Worm (Caenorhabditis elegans) whole organism, early embryonic: Measurements from ENCODE around the gene F14F8.14.
"Not testable (repeated sequence)": the region's sequence is repeated elsewhere in the genome, so short reads cannot be mapped to it uniquely, and the experiment has no call there.

Experiments
- aly-1 ChIP-seq: sonication (generic microtip); optimal IDR thresholded peaks from 2 replicates; lab custom pipeline; 2016; ENCODE audit warnings: missing genetic modification characterization, missing compliant biosample characterization
- ama-1 ChIP-seq: fragments of 150-350 bp; optimal IDR thresholded peaks from 2 replicates; lab custom pipeline; 2014
- ceh-13 ChIP-seq: fragments of 200-800 bp; sonication (Bioruptor generic); optimal IDR thresholded peaks from 2 replicates; lab custom pipeline; 2018; ENCODE audit warnings: mild to moderate bottlenecking, missing genetic modification characterization, missing compliant biosample characterization
- ceh-36 ChIP-seq: sonication (generic microtip); optimal IDR thresholded peaks from 2 replicates; lab custom pipeline; 2016; ENCODE audit warnings: missing genetic modification characterization, inconsistent platforms, missing compliant biosample characterization
- flt-1 ChIP-seq: fragments of 200-800 bp; sonication (Bioruptor generic); IDR thresholded peaks from 2 replicates; pipeline ENCODE4 v1.3.6; 2022; ENCODE audit warnings: missing genetic modification characterization, missing compliant biosample characterization
- hmbx-1 ChIP-seq: sonication (generic microtip); optimal IDR thresholded peaks from 2 replicates; lab custom pipeline; 2016; ENCODE audit warnings: mild to moderate bottlenecking, missing genetic modification characterization, missing compliant biosample characterization
- hnd-1 ChIP-seq: sonication (generic microtip); optimal IDR thresholded peaks from 2 replicates; lab custom pipeline; 2016; ENCODE audit warnings: missing genetic modification characterization, missing compliant biosample characterization
- pes-1 ChIP-seq: fragments of 200-800 bp; sonication (Bioruptor generic); IDR thresholded peaks from 2 replicates; pipeline ENCODE4 v1.3.6; 2022; ENCODE audit warnings: missing genetic modification reagents, missing genetic modification characterization, missing compliant biosample characterization
- scrt-1 ChIP-seq: fragments of 200-800 bp; sonication (Bioruptor generic); IDR thresholded peaks from 2 replicates; pipeline ENCODE4 v1.3.6; 2022; ENCODE audit warnings: missing genetic modification characterization, missing compliant biosample characterization
- sea-1 ChIP-seq: fragments of 200-800 bp; sonication (Bioruptor generic); conservative IDR thresholded peaks from 2 replicates; pipeline ENCODE4 v1.3.6; 2022; ENCODE audit warnings: missing genetic modification characterization, missing compliant biosample characterization
- tbx-11 ChIP-seq: fragments of 200-800 bp; sonication (Bioruptor generic); IDR thresholded peaks from 2 replicates; pipeline ENCODE4 v1.3.6; 2022; ENCODE audit warnings: missing genetic modification characterization, missing compliant biosample characterization
- tbx-37 ChIP-seq: fragments of 200-800 bp; sonication (Bioruptor generic); conservative IDR thresholded peaks from 2 replicates; pipeline ENCODE4 v1.3.6; 2022; ENCODE audit warnings: missing genetic modification reagents, missing genetic modification characterization, missing compliant biosample characterization

DNA sequence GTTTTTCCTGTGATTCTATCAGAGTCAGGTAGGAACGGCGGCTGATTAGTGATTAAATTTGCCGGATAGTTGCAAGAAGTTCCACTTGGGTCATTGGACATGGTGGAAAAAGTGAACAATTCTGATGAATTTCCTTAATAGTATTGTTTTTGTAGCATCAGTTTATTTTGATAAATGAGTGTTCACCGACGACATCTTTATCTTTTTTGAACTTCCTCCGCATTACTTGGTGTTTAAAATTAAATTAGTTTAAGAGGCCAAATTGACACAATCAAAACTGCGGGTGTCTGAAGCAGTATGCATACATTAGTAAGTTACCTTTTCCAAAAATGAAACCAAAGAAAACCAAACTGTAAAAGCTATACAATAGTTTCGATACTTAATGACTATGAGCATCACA is 17.3 kb downstream of the F14F8.14 start, which contains the start of gene W06G6.11:
- not testable (repeated sequence) for TF ChIP-seq ceh-13 (GFP tag; lab: Kevin White, UChicago); hmbx-1 (tag; lab: Kevin White, UChicago); aly-1 (tag; lab: Kevin White, UChicago); sea-1 (GFP tag; lab: Robert Waterston, UW); ceh-36; tbx-37 (GFP tag; lab: Robert Waterston, UW); hnd-1 (tag; lab: Kevin White, UChicago); ama-1; scrt-1; pes-1 (GFP tag; lab: Robert Waterston, UW); tbx-11 (GFP tag; lab: Robert Waterston, UW); flt-1 (GFP tag; lab: Robert Waterston, UW)
